Worm (Caenorhabditis elegans): Measurements from ENCODE around the gene ZC477.7.

Gene ZC477.7

DNA sequence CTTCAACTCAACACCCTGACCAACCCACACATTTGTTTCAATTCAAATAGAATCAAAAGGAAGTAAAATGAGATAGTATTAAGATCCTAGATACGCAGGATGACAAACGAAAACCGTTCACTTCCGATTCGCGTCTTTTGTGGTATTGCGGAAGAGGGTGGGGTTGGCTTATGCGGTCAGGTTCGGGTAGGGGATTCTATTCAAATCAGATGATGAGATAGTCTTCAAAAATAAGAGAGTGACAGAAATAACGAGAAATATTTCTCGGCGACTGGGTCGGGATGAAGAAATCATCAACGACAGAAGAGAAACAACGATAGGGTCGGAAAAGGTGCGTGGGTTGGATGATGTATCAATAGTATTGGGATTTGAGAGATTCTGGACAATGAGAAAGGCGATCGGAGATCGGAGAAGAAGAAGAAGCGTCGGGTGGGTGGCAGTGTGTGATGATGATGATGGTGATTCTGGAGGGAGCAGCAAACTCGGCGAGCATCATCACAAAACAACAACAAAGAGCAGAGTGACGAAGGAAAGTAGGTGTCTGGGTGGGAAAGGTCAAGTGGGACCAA lies 15.8 kb downstream of the ZC477.7 start:
- TF ChIP-seq hmg-1.2 (GFP tag; IDR thresholded peaks at IDR 0.05) (peak; percentile 18; the same call in 1 of the 2 replicates), bed-1 (GFP tag; IDR thresholded peaks at IDR 0.05) (no peak)

DNA sequence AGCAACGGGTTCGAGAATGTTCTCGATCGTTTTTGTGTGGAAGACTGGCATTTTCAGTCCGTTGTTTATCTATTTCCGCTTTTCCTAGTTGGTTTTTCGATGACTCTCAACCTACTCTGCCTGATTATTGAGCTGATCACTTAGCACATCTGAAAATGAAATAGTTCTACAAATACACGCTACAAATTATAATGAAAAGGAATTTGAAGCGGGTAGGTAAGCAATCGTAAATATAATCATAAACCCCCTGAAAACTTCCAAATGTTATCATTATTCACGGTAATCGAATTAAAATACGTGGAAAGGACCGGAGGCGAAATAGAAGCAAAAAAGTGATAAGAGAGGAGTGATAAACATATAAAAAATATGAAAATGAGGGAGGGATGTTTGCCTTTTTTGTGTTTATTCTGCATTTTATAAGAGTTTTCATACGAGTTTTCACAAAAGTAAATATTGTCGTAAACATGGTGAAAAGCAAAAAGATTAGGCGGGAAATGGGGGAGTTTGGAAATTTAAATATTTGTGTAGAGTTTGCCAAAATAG lies 17.0 kb downstream of the ZC477.7 start, which contains the start of gene deb-1:
deb-1 (minus strand) TSS at position 51 of the 543 bp plus-strand sequence.
- TF ChIP-seq xnd-1 (tag; optimal IDR thresholded peaks at IDR 0.05) (no peak), madf-10 (tag; optimal IDR thresholded peaks at IDR 0.05) (no peak), ztf-6 (GFP tag; IDR thresholded peaks at IDR 0.05) (no peak), cebp-2 (GFP tag; IDR thresholded peaks at IDR 0.05) (no peak), aptf-2 (GFP tag; conservative IDR thresholded peaks at IDR 0.05) (no peak), somi-1 (GFP tag; optimal IDR thresholded peaks at IDR 0.05) (no peak), lsl-1 (GFP tag; optimal IDR thresholded peaks at IDR 0.05) (no peak), unc-130 (GFP tag; optimal IDR thresholded peaks at IDR 0.05) (no peak), fkh-3 (tag; optimal IDR thresholded peaks at IDR 0.05) (no peak), ekl-4 (GFP tag; IDR thresholded peaks at IDR 0.05) (no peak)

DNA sequence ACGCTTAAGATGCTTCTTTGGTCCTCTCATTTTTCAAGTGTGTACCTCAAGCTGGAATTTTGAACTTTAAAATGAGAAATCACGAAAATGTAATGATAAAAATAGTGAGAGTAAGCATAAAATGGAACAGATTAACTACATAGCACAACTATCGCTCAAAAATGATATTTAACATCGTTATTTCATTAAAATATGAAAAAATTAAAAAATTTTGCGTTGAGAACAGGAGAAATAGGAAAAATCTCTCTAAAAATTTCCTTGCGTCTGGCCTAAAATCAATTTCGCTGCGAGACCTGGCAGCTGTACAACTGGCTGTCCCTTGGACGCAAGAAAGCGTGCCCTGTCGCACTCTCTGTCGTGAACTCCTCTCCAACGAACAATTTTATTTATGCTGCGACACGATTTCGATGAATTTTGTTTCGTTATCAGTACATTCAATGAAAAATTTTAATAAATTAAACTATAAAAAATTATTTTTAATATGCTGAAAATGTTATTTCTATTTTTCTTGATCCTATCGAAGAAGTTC lies 26.6 kb downstream of the ZC477.7 start, which contains the start of gene rps-4:
rps-4 (minus strand) TSS at position 51 of the 529 bp plus-strand sequence.
- peak; percentile 54 for TF ChIP-seq madf-8 (GFP tag; conservative IDR thresholded peaks at IDR 0.05)
- no peak for TF ChIP-seq dpff-1 (tag; optimal IDR thresholded peaks at IDR 0.05)
- peak; percentile 77 for TF ChIP-seq ZK185.1 (tag; optimal IDR thresholded peaks at IDR 0.05; ENCODE audit: poor library complexity, severe bottlenecking)
- TF ChIP-seq let-526 (GFP tag; IDR thresholded peaks at IDR 0.05) = no peak
- TF ChIP-seq F37B4.10 (GFP tag; IDR thresholded peaks at IDR 0.05) = no peak
- no peak for TF ChIP-seq cebp-1 (GFP tag; IDR thresholded peaks at IDR 0.05)
- TF ChIP-seq cebp-1 (tag; optimal IDR thresholded peaks at IDR 0.05) = peak; percentile 77
- TF ChIP-seq zim-3 (tag; optimal IDR thresholded peaks at IDR 0.05) = no peak
- peak; percentile 24 for TF ChIP-seq somi-1 (GFP tag; optimal IDR thresholded peaks at IDR 0.05)
- peak; percentile 56; the same call in 1 of the 2 replicates for TF ChIP-seq K11D2.4 (GFP tag; IDR thresholded peaks at IDR 0.05)
- no peak for TF ChIP-seq ceh-58 (GFP tag; IDR thresholded peaks at IDR 0.05)
- no peak for TF ChIP-seq ztf-22 (GFP tag; optimal IDR thresholded peaks at IDR 0.05)
- TF ChIP-seq ztf-28 (GFP tag; IDR thresholded peaks at IDR 0.05) = no peak
- peak; percentile 68 for TF ChIP-seq attf-3 (GFP tag; conservative IDR thresholded peaks at IDR 0.05)
- TF ChIP-seq ets-4 (GFP tag; optimal IDR thresholded peaks at IDR 0.05) = no peak
- TF ChIP-seq Y79H2A.3 (GFP tag; conservative IDR thresholded peaks at IDR 0.05) = no peak
- TF ChIP-seq F52B5.7 (tag; optimal IDR thresholded peaks at IDR 0.05) = no peak
- TF ChIP-seq egl-44 (GFP tag; IDR thresholded peaks at IDR 0.05) = no peak
- TF ChIP-seq sptf-2 (GFP tag; optimal IDR thresholded peaks at IDR 0.05) = no peak
- no peak for TF ChIP-seq aptf-3 (GFP tag; IDR thresholded peaks at IDR 0.05)
- no peak for TF ChIP-seq F22D6.2 (tag; optimal IDR thresholded peaks at IDR 0.05)
- peak; percentile 52 to 90 for TF ChIP-seq let-607 (tag; optimal IDR thresholded peaks at IDR 0.05)
- TF ChIP-seq F10E7.11 (tag; optimal IDR thresholded peaks at IDR 0.05) = no peak
- TF ChIP-seq hsf-1 (GFP tag; IDR thresholded peaks at IDR 0.05) = no peak
- TF ChIP-seq F39B2.1 (GFP tag; IDR thresholded peaks at IDR 0.05) = no peak
- TF ChIP-seq rec-8 (tag; optimal IDR thresholded peaks at IDR 0.05) = no peak
- no peak for TF ChIP-seq rpc-1 (optimal IDR thresholded peaks at IDR 0.05)
- no peak for TF ChIP-seq rpc-1 (tag; optimal IDR thresholded peaks at IDR 0.05)
- no peak for TF ChIP-seq hlh-12 (tag; optimal IDR thresholded peaks at IDR 0.05)
- no peak for TF ChIP-seq cebp-2 (GFP tag; IDR thresholded peaks at IDR 0.05)
- TF ChIP-seq dpl-1 (GFP tag; optimal IDR thresholded peaks at IDR 0.05) = peak; percentile 47
- no peak for TF ChIP-seq bed-1 (GFP tag; IDR thresholded peaks at IDR 0.05)
- no peak for TF ChIP-seq C17E4.6 (GFP tag; IDR thresholded peaks at IDR 0.05)
- peak; percentile 82 for TF ChIP-seq nfyb-1 (GFP tag; IDR thresholded peaks at IDR 0.05)
- peak; percentile 50 for TF ChIP-seq pha-4 (tag; optimal IDR thresholded peaks at IDR 0.05)
- TF ChIP-seq nhr-90 (tag; optimal IDR thresholded peaks at IDR 0.05) = no peak

All from whole organism, young adult.